Fruit fly (Drosophila melanogaster) whole organism, embryonic: ENCODE measurements around the gene CG3740.

Experiments used
- Atf6 ChIP-seq: fragments of 200-800 bp; sonication (Bioruptor generic); IDR thresholded peaks from 2 replicates; pipeline ENCODE4 v1.3.6; 2022; ENCODE audit warnings: missing biosample characterization, missing genetic modification characterization
- CG11093 ChIP-seq: fragments of 200-800 bp; sonication (Bioruptor generic); IDR thresholded peaks from 3 replicates; pipeline ENCODE4 v1.3.6; 2022; ENCODE audit warnings: missing biosample characterization, missing genetic modification characterization
- CG15269 ChIP-seq: fragments of 200-800 bp; sonication (Bioruptor generic); optimal IDR thresholded peaks from 2 replicates; lab custom pipeline; 2018; ENCODE audit warnings: missing biosample characterization, mild to moderate bottlenecking, missing genetic modification characterization, moderate library complexity
- CG15696 ChIP-seq: fragments of 200-800 bp; sonication (Bioruptor generic); optimal IDR thresholded peaks from 2 replicates; lab custom pipeline; 2019; ENCODE audit warnings: missing biosample characterization, mild to moderate bottlenecking, missing genetic modification characterization, moderate library complexity
- CG17359 ChIP-seq: fragments of 200-800 bp; sonication (Bioruptor generic); optimal IDR thresholded peaks from 3 replicates; lab custom pipeline; 2018; ENCODE audit warnings: missing biosample characterization, mild to moderate bottlenecking, missing genetic modification characterization, moderate library complexity
- CG17912 ChIP-seq: fragments of 200-800 bp; sonication (Bioruptor generic); optimal IDR thresholded peaks from 2 replicates; lab custom pipeline; 2018; ENCODE audit warnings: missing biosample characterization, mild to moderate bottlenecking, missing genetic modification characterization
- CG30020 ChIP-seq: fragments of 200-800 bp; optimal IDR thresholded peaks from 2 replicates; lab custom pipeline; 2019; ENCODE audit warnings: missing biosample characterization, mild to moderate bottlenecking, missing genetic modification characterization, moderate library complexity
- CG4328 ChIP-seq: fragments of 200-800 bp; sonication (Bioruptor generic); optimal IDR thresholded peaks from 3 replicates; lab custom pipeline; 2017; ENCODE audit warnings: missing biosample characterization, missing genetic modification reagents, missing genetic modification characterization
- CG6683 ChIP-seq: fragments of 200-800 bp; sonication (Bioruptor generic); optimal IDR thresholded peaks from 2 replicates; lab custom pipeline; 2017; ENCODE audit warnings: missing biosample characterization, mild to moderate bottlenecking, missing genetic modification characterization, missing genetic modification reagents
- CG7357 ChIP-seq: fragments of 200-800 bp; sonication (Bioruptor generic); IDR thresholded peaks from 3 replicates; pipeline ENCODE4 v1.3.6; 2022; ENCODE audit warnings: missing biosample characterization, missing genetic modification characterization
- CG7372 ChIP-seq: fragments of 200-800 bp; sonication (Bioruptor generic); IDR thresholded peaks from 2 replicates; pipeline ENCODE4 v1.3.6; 2022; ENCODE audit warnings: missing biosample characterization, missing genetic modification characterization
- CG7745 ChIP-seq: fragments of 200-800 bp; sonication (Bioruptor generic); optimal IDR thresholded peaks from 2 replicates; lab custom pipeline; 2018; ENCODE audit warnings: missing biosample characterization, mild to moderate bottlenecking, missing genetic modification characterization, moderate library complexity
- CG8765 ChIP-seq: fragments of 200-800 bp; sonication (Bioruptor generic); IDR thresholded peaks from 2 replicates; pipeline ENCODE4 v1.3.6; 2022; ENCODE audit warnings: missing biosample characterization, missing genetic modification characterization
- CG9609 ChIP-seq: fragments of 200-800 bp; sonication (Bioruptor generic); optimal IDR thresholded peaks from 3 replicates; lab custom pipeline; 2016; ENCODE audit warnings: missing biosample characterization, missing genetic modification characterization
- CkIIα-i1 ChIP-seq: fragments of 200-800 bp; sonication (Bioruptor generic); IDR thresholded peaks from 2 replicates; pipeline ENCODE4 v1.3.6; 2022; ENCODE audit warnings: missing biosample characterization, missing genetic modification characterization
- GATAe ChIP-seq: fragments of 200-800 bp; sonication (Bioruptor generic); conservative IDR thresholded peaks from 2 replicates; pipeline ENCODE4 v1.3.6; 2022; ENCODE audit warnings: missing biosample characterization, missing genetic modification characterization
- H15 ChIP-seq: fragments of 200-800 bp; sonication (Bioruptor generic); IDR thresholded peaks from 3 replicates; pipeline ENCODE4 v1.3.6; 2022; ENCODE audit warnings: missing biosample characterization, missing genetic modification characterization
- Hr78 ChIP-seq, 2 experiments: fragments of 200-800 bp in 1 of 2; fragments of >200 bp in 1 of 2; sonication (Bioruptor generic) in 1 of 2; optimal IDR thresholded peaks; 2 replicates each; lab custom pipeline; 2017 to 2019; ENCODE audit warnings: missing biosample characterization in 2 of 2, missing genetic modification characterization in 2 of 2, mild to moderate bottlenecking in 1 of 2, moderate library complexity in 1 of 2
- Mrtf ChIP-seq: fragments of 200-800 bp; sonication (Bioruptor generic); IDR thresholded peaks from 3 replicates; pipeline ENCODE4 v1.3.6; 2022; ENCODE audit warnings: missing biosample characterization, missing genetic modification characterization
- Nf-YB ChIP-seq: fragments of 200-800 bp; sonication (Bioruptor generic); optimal IDR thresholded peaks from 3 replicates; lab custom pipeline; 2019; ENCODE audit warnings: missing biosample characterization, mild to moderate bottlenecking, missing genetic modification characterization, moderate library complexity
- Oli ChIP-seq: fragments of 200-800 bp; sonication (Bioruptor generic); optimal IDR thresholded peaks from 2 replicates; lab custom pipeline; 2018; ENCODE audit warnings: missing biosample characterization, mild to moderate bottlenecking, missing genetic modification characterization, moderate library complexity
- Xbp1 ChIP-seq: fragments of 200-800 bp; sonication (Bioruptor generic); optimal IDR thresholded peaks from 3 replicates; lab custom pipeline; 2016; ENCODE audit warnings: missing biosample characterization, mild to moderate bottlenecking, missing genetic modification characterization
- amos ChIP-seq: fragments of 200-800 bp; sonication (Bioruptor generic); IDR thresholded peaks from 2 replicates; pipeline ENCODE4 v1.3.6; 2022; ENCODE audit warnings: missing biosample characterization, missing genetic modification characterization; ENCODE audit not compliant: partially characterized antibody
- cg ChIP-seq: fragments of 200-800 bp; sonication (Bioruptor generic); optimal IDR thresholded peaks from 3 replicates; lab custom pipeline; 2019; ENCODE audit warnings: missing biosample characterization, mild to moderate bottlenecking, missing genetic modification characterization, moderate library complexity
- chif ChIP-seq, 2 experiments: fragments of 200-800 bp; sonication (Bioruptor generic); optimal IDR thresholded peaks; 3 replicates each; lab custom pipeline; 2016; ENCODE audit warnings: missing biosample characterization in 2 of 2, missing genetic modification characterization in 2 of 2
- chm ChIP-seq: fragments of 200-800 bp; sonication (Bioruptor generic); IDR thresholded peaks from 2 replicates; pipeline ENCODE4 v1.3.6; 2022; ENCODE audit warnings: missing biosample characterization, missing genetic modification characterization
- chn ChIP-seq: fragments of 200-800 bp; sonication (Bioruptor generic); optimal IDR thresholded peaks from 2 replicates; lab custom pipeline; 2016; ENCODE audit warnings: missing biosample characterization, missing genetic modification characterization
- disco-r ChIP-seq: fragments of 200-800 bp; sonication (Bioruptor generic); optimal IDR thresholded peaks from 2 replicates; lab custom pipeline; 2016; ENCODE audit warnings: missing biosample characterization, missing genetic modification characterization
- dmrt11E ChIP-seq: fragments of 200-800 bp; sonication (Bioruptor generic); optimal IDR thresholded peaks from 3 replicates; lab custom pipeline; 2018; ENCODE audit warnings: missing biosample characterization, mild to moderate bottlenecking, missing genetic modification characterization, moderate library complexity
- esg ChIP-seq: fragments of 200-800 bp; sonication (Bioruptor generic); conservative IDR thresholded peaks from 2 replicates; pipeline ENCODE4 v1.3.6; 2022; ENCODE audit warnings: missing biosample characterization, missing genetic modification characterization
- fd102C ChIP-seq: fragments of 200-800 bp; sonication (Bioruptor generic); optimal IDR thresholded peaks from 2 replicates; lab custom pipeline; 2018; ENCODE audit warnings: missing biosample characterization, mild to moderate bottlenecking, missing genetic modification characterization, moderate library complexity
- fd3F ChIP-seq: fragments of 200-800 bp; sonication (Bioruptor generic); optimal IDR thresholded peaks from 2 replicates; lab custom pipeline; 2018; ENCODE audit warnings: missing biosample characterization, mild to moderate bottlenecking, missing genetic modification characterization, moderate library complexity
- gce ChIP-seq: fragments of 200-800 bp; sonication (Bioruptor generic); IDR thresholded peaks from 3 replicates; pipeline ENCODE4 v1.3.6; 2022; ENCODE audit warnings: missing biosample characterization, missing genetic modification characterization
- her ChIP-seq: fragments of 200-800 bp; sonication (Bioruptor generic); optimal IDR thresholded peaks from 2 replicates; lab custom pipeline; 2016; ENCODE audit warnings: missing biosample characterization, missing genetic modification characterization
- jumu ChIP-seq: fragments of 200-800 bp; sonication (Bioruptor generic); optimal IDR thresholded peaks from 3 replicates; lab custom pipeline; 2016; ENCODE audit warnings: missing biosample characterization, missing genetic modification characterization
- kah ChIP-seq: fragments of 200-800 bp; sonication (Bioruptor generic); optimal IDR thresholded peaks from 2 replicates; lab custom pipeline; 2018; ENCODE audit warnings: missing biosample characterization, mild to moderate bottlenecking, missing genetic modification characterization
- nmo ChIP-seq: fragments of 200-800 bp; sonication (Bioruptor generic); optimal IDR thresholded peaks from 2 replicates; lab custom pipeline; 2018; ENCODE audit warnings: missing biosample characterization, mild to moderate bottlenecking, missing genetic modification characterization, moderate library complexity
- oc ChIP-seq: fragments of 200-800 bp; sonication (Bioruptor generic); optimal IDR thresholded peaks from 2 replicates; lab custom pipeline; 2018; ENCODE audit warnings: missing biosample characterization, mild to moderate bottlenecking, missing genetic modification characterization, moderate library complexity
- onecut ChIP-seq: fragments of 200-800 bp; sonication (Bioruptor generic); IDR thresholded peaks from 2 replicates; pipeline ENCODE4 v1.3.6; 2022; ENCODE audit warnings: missing biosample characterization, missing genetic modification characterization
- otp ChIP-seq: fragments of 200-800 bp; sonication (Bioruptor generic); IDR thresholded peaks from 3 replicates; pipeline ENCODE4, ENCODE4 v1.3.6; 2022; ENCODE audit warnings: missing biosample characterization, missing genetic modification characterization
- run ChIP-seq: fragments of 200-800 bp; sonication (Bioruptor generic); optimal IDR thresholded peaks from 3 replicates; lab custom pipeline; 2018; ENCODE audit warnings: missing biosample characterization, mild to moderate bottlenecking, missing genetic modification characterization
- salm ChIP-seq: fragments of 200-800 bp; sonication (Bioruptor generic); optimal IDR thresholded peaks from 2 replicates; lab custom pipeline; 2018; ENCODE audit warnings: missing biosample characterization, mild to moderate bottlenecking, missing genetic modification characterization
- sr ChIP-seq: fragments of 200-800 bp; sonication (Bioruptor generic); IDR thresholded peaks from 3 replicates; pipeline ENCODE4 v1.3.6; 2022; ENCODE audit warnings: missing biosample characterization, missing genetic modification characterization
- ssp ChIP-seq: fragments of 200-800 bp; sonication (Bioruptor generic); IDR thresholded peaks from 2 replicates; pipeline ENCODE4 v1.3.6; 2022; ENCODE audit warnings: missing biosample characterization, missing genetic modification characterization
- stwl ChIP-seq: fragments of 200-800 bp; sonication (Bioruptor generic); optimal IDR thresholded peaks from 3 replicates; lab custom pipeline; 2018; ENCODE audit warnings: missing biosample characterization, mild to moderate bottlenecking, missing genetic modification characterization, moderate library complexity
- wek ChIP-seq: fragments of 200-800 bp; sonication (Bioruptor generic); optimal IDR thresholded peaks from 3 replicates; lab custom pipeline; 2018; ENCODE audit warnings: missing biosample characterization, mild to moderate bottlenecking, missing genetic modification characterization, moderate library complexity
- zf30C ChIP-seq: fragments of 200-800 bp; sonication (Bioruptor generic); optimal IDR thresholded peaks from 3 replicates; lab custom pipeline; 2018; ENCODE audit warnings: missing biosample characterization, mild to moderate bottlenecking, missing genetic modification characterization
- zfh2 ChIP-seq: fragments of 200-800 bp; sonication (Bioruptor generic); optimal IDR thresholded peaks from 2 replicates; lab custom pipeline; 2016; ENCODE audit warnings: missing biosample characterization, missing genetic modification characterization

CG3740 gene

dm6 chrX:1618727-1619581 is 50.1 kb downstream of the CG3740 start (continued):
- no peak for TF ChIP-seq gce (GFP tag; lab: Robert Waterston, UW)
- TF ChIP-seq jumu (GFP tag; lab: Kevin White, UChicago): peak; percentile 83
- TF ChIP-seq dmrt11E (tag; lab: Kevin White, UChicago): no peak
- peak; percentile 74 for TF ChIP-seq CG9609 (GFP tag; lab: Kevin White, UChicago)
- TF ChIP-seq kah (GFP tag; lab: Kevin White, UChicago): no peak
- TF ChIP-seq disco-r (GFP tag; lab: Kevin White, UChicago): peak; percentile 62
- peak; percentile 90 for TF ChIP-seq zfh2
- no peak for TF ChIP-seq CG7745 (tag; lab: Kevin White, UChicago)
- peak; percentile 41; the same call in 1 of the 3 replicates for TF ChIP-seq otp (GFP tag; lab: Robert Waterston, UW)
- TF ChIP-seq chm (GFP tag; lab: Robert Waterston, UW): no peak
- no peak for TF ChIP-seq CG17912 (GFP tag; lab: Kevin White, UChicago)
- TF ChIP-seq amos (GFP tag; lab: Robert Waterston, UW): 0 out of 2 replicates have a peak, but pooled peaks have one; percentile 4
- peak; percentile 2 for TF ChIP-seq salm (tag; lab: Kevin White, UChicago)
- peak; percentile 76 for TF ChIP-seq CG17359
- TF ChIP-seq wek (GFP tag; lab: Kevin White, UChicago): no peak
- peak; percentile 50 for TF ChIP-seq CG7372 (GFP tag; lab: Robert Waterston, UW)
- no peak; the same call in 1 of the 2 replicates for TF ChIP-seq CkIIα-i1
- TF ChIP-seq cg (GFP tag; lab: Kevin White, UChicago): no peak
- peak; percentile 74 to 84 for TF ChIP-seq chif (GFP tag; optimal IDR thresholded peaks at IDR 0.05; lab: Kevin White, UChicago)
- peak; percentile 83 for TF ChIP-seq H15
- TF ChIP-seq CG4328: peak; percentile 20
- TF ChIP-seq Mrtf (GFP tag; lab: Robert Waterston, UW): peak; percentile 80
- TF ChIP-seq nmo (GFP tag; lab: Kevin White, UChicago): peak; percentile 84
- peak; percentile 75 for TF ChIP-seq chn (GFP tag; lab: Kevin White, UChicago)
- TF ChIP-seq CG11093: peak; percentile 80; the same call in 2 of the 3 replicates
- TF ChIP-seq CG8765 (GFP tag; lab: Robert Waterston, UW): peak; percentile 30; the same call in 1 of the 2 replicates
- TF ChIP-seq run (tag; lab: Kevin White, UChicago): peak; percentile 35
- no peak for TF ChIP-seq CG30020
- TF ChIP-seq CG15269 (tag; lab: Kevin White, UChicago): peak; percentile 82
- TF ChIP-seq zf30C: no peak
- TF ChIP-seq CG6683 (GFP tag; lab: Kevin White, UChicago): peak; percentile 56
- TF ChIP-seq GATAe (GFP tag; lab: Robert Waterston, UW): peak; percentile 59; the same call in 1 of the 2 replicates
- TF ChIP-seq Atf6 (GFP tag; lab: Robert Waterston, UW): peak; percentile 89
- TF ChIP-seq stwl (tag; lab: Kevin White, UChicago): no peak
- TF ChIP-seq Nf-YB: peak; percentile 32
- peak; percentile 70 for TF ChIP-seq CG7357 (GFP tag; lab: Robert Waterston, UW)
- peak; percentile 76 for TF ChIP-seq esg (GFP tag; lab: Robert Waterston, UW)
- peak; percentile 73 for TF ChIP-seq ssp
- TF ChIP-seq onecut (GFP tag; lab: Robert Waterston, UW): peak; percentile 50
- TF ChIP-seq CG15696: no peak
- TF ChIP-seq her (GFP tag; lab: Kevin White, UChicago): peak; percentile 72
- no peak for TF ChIP-seq sr (GFP tag; lab: Robert Waterston, UW)
- no peak for TF ChIP-seq fd102C
- peak; percentile 73 for TF ChIP-seq fd3F (GFP tag; lab: Kevin White, UChicago)
- TF ChIP-seq Xbp1 (GFP tag; lab: Kevin White, UChicago): peak; percentile 86
- TF ChIP-seq Oli (tag; lab: Kevin White, UChicago): peak; percentile 83
- TF ChIP-seq oc (tag; lab: Kevin White, UChicago): peak; percentile 59
- peak in 1 of 2 experiments; percentile 4 for TF ChIP-seq Hr78 (GFP tag; optimal IDR thresholded peaks at IDR 0.05; lab: Kevin White, UChicago)
